Fruit fly (Drosophila melanogaster) whole organism, embryonic: ENCODE measurements around the gene CG10492.

Experiments
- Aef1 ChIP-seq: fragments of 200-800 bp; sonication (Bioruptor generic); IDR thresholded peaks from 3 replicates; pipeline ENCODE4 v1.3.6; 2022; ENCODE audit warnings: missing biosample characterization, missing genetic modification characterization
- Bteb2 ChIP-seq: fragments of 200-800 bp; sonication (Bioruptor generic); optimal IDR thresholded peaks from 2 replicates; lab custom pipeline; 2016; ENCODE audit warnings: missing biosample characterization, missing genetic modification characterization
- CG10565 ChIP-seq: fragments of 200-800 bp; sonication (Bioruptor generic); optimal IDR thresholded peaks from 3 replicates; lab custom pipeline; 2016; ENCODE audit warnings: missing biosample characterization, mild to moderate bottlenecking, missing genetic modification characterization
- CG12659 ChIP-seq: fragments of 200-800 bp; sonication (Bioruptor generic); optimal IDR thresholded peaks from 3 replicates; lab custom pipeline; 2017; ENCODE audit warnings: mild to moderate bottlenecking, missing biosample characterization, missing genetic modification reagents, missing genetic modification characterization
- CG14965 ChIP-seq: fragments of 200-800 bp; sonication (Bioruptor generic); optimal IDR thresholded peaks from 2 replicates; lab custom pipeline; 2016; ENCODE audit warnings: missing biosample characterization, missing genetic modification characterization, borderline replicate concordance
- CG16813 ChIP-seq: fragments of 200-800 bp; sonication (Bioruptor generic); IDR thresholded peaks from 3 replicates; pipeline ENCODE4 v1.3.6; 2022; ENCODE audit warnings: missing biosample characterization, missing genetic modification characterization; ENCODE audit not compliant: partially characterized antibody
- CG17361 ChIP-seq: fragments of 200-800 bp; sonication (Bioruptor generic); IDR thresholded peaks from 3 replicates; pipeline ENCODE4 v1.3.6; 2022; ENCODE audit warnings: missing biosample characterization, missing genetic modification characterization
- CG18011 ChIP-seq: fragments of 200-800 bp; sonication (Bioruptor generic); optimal IDR thresholded peaks from 2 replicates; lab custom pipeline; 2017; ENCODE audit warnings: missing biosample characterization, missing genetic modification characterization, mild to moderate bottlenecking, moderate library complexity, missing genotype
- CG1832 ChIP-seq: fragments of 200-800 bp; sonication (Bioruptor generic); optimal IDR thresholded peaks from 2 replicates; lab custom pipeline; 2017; ENCODE audit warnings: missing biosample characterization, mild to moderate bottlenecking, missing genetic modification characterization, inconsistent platforms
- CG6175 ChIP-seq: fragments of 200-800 bp; sonication (Bioruptor generic); IDR thresholded peaks from 3 replicates; pipeline ENCODE4 v1.3.6; 2022; ENCODE audit warnings: missing biosample characterization, missing genetic modification characterization
- CG6683 ChIP-seq: fragments of 200-800 bp; sonication (Bioruptor generic); optimal IDR thresholded peaks from 2 replicates; lab custom pipeline; 2017; ENCODE audit warnings: missing biosample characterization, mild to moderate bottlenecking, missing genetic modification characterization, missing genetic modification reagents
- CG6689 ChIP-seq: fragments of 200-800 bp; sonication (Bioruptor generic); IDR thresholded peaks from 2 replicates; pipeline ENCODE4 v1.3.6; 2022; ENCODE audit warnings: missing biosample characterization, missing genetic modification characterization
- CG7271 ChIP-seq: fragments of 200-800 bp; sonication (Bioruptor generic); optimal IDR thresholded peaks from 2 replicates; lab custom pipeline; 2018; ENCODE audit warnings: missing biosample characterization, mild to moderate bottlenecking, missing genetic modification characterization, moderate library complexity
- CG8290 ChIP-seq, 3 experiments: fragments of 200-800 bp; sonication (Bioruptor generic); optimal IDR thresholded peaks; 2 replicates each; lab custom pipeline; 2016 to 2019; ENCODE audit warnings: missing biosample characterization in 3 of 3, missing genetic modification characterization in 3 of 3, mild to moderate bottlenecking in 2 of 3, moderate library complexity in 1 of 3
- CG9797 ChIP-seq: fragments of 200-800 bp; sonication (Bioruptor generic); optimal IDR thresholded peaks from 3 replicates; lab custom pipeline; 2018; ENCODE audit warnings: missing biosample characterization, mild to moderate bottlenecking, missing genetic modification characterization
- CG9876 ChIP-seq: fragments of 200-800 bp; sonication (Bioruptor generic); optimal IDR thresholded peaks from 2 replicates; lab custom pipeline; 2016; ENCODE audit warnings: missing biosample characterization, missing genetic modification characterization
- D19B ChIP-seq: fragments of 200-800 bp; sonication (Bioruptor generic); optimal IDR thresholded peaks from 2 replicates; lab custom pipeline; 2017; ENCODE audit warnings: missing biosample characterization, mild to moderate bottlenecking, missing genetic modification characterization
- Dip3 ChIP-seq: fragments of 200-800 bp; sonication (Bioruptor generic); optimal IDR thresholded peaks from 3 replicates; lab custom pipeline; 2016; ENCODE audit warnings: missing biosample characterization, missing genetic modification characterization
- Doc2 ChIP-seq: fragments of 200-800 bp; sonication (Bioruptor generic); IDR thresholded peaks from 2 replicates; pipeline ENCODE4 v1.3.6; 2022; ENCODE audit warnings: missing biosample characterization, missing genetic modification characterization
- Hr78 ChIP-seq, 2 experiments: fragments of 200-800 bp in 1 of 2; fragments of >200 bp in 1 of 2; sonication (Bioruptor generic) in 1 of 2; optimal IDR thresholded peaks; 2 replicates each; lab custom pipeline; 2017 to 2019; ENCODE audit warnings: missing biosample characterization in 2 of 2, missing genetic modification characterization in 2 of 2, mild to moderate bottlenecking in 1 of 2, moderate library complexity in 1 of 2
- Jarid2 ChIP-seq: fragments of 200-800 bp; sonication (Bioruptor generic); optimal IDR thresholded peaks from 3 replicates; lab custom pipeline; 2017; ENCODE audit warnings: mild to moderate bottlenecking, missing biosample characterization, missing genetic modification reagents, missing genetic modification characterization
- Kr ChIP-seq: fragments of 200-800 bp; sonication (Bioruptor generic); optimal IDR thresholded peaks from 2 replicates; lab custom pipeline; 2017; ENCODE audit warnings: missing biosample characterization, mild to moderate bottlenecking, missing genetic modification characterization
- NK7.1 ChIP-seq: fragments of 200-800 bp; sonication (Bioruptor generic); optimal IDR thresholded peaks from 3 replicates; lab custom pipeline; 2016; ENCODE audit warnings: missing biosample characterization, missing genetic modification characterization
- Rx ChIP-seq: fragments of 200-800 bp; sonication (Bioruptor generic); IDR thresholded peaks from 2 replicates; pipeline ENCODE4 v1.3.6; 2022; ENCODE audit warnings: missing biosample characterization, missing genetic modification characterization
- Scr ChIP-seq: fragments of 200-800 bp; sonication (Bioruptor generic); IDR thresholded peaks from 2 replicates; pipeline ENCODE4 v1.3.6; 2022; ENCODE audit warnings: missing biosample characterization, missing genetic modification characterization; ENCODE audit not compliant: partially characterized antibody
- Stat92E ChIP-seq, 3 experiments: fragments of >200 bp in 2 of 3; fragments of 200-800 bp in 1 of 3; sonication (Bioruptor generic) in 1 of 3; optimal IDR thresholded peaks; 2 replicates each; lab custom pipeline; 2017 to 2019; ENCODE audit warnings: missing biosample characterization in 3 of 3, missing genetic modification characterization in 3 of 3, mild to moderate bottlenecking in 1 of 3, moderate library complexity in 1 of 3
- Taf1 ChIP-seq: fragments of 200-800 bp; sonication (Bioruptor generic); IDR thresholded peaks from 2 replicates; pipeline ENCODE4 v1.3.6; 2022; ENCODE audit warnings: missing biosample characterization, missing genetic modification characterization
- Usf ChIP-seq: fragments of 200-800 bp; sonication (Bioruptor generic); optimal IDR thresholded peaks from 2 replicates; lab custom pipeline; 2017; ENCODE audit warnings: missing genotype, missing biosample characterization, missing genetic modification characterization
- Xbp1 ChIP-seq: fragments of 200-800 bp; sonication (Bioruptor generic); optimal IDR thresholded peaks from 3 replicates; lab custom pipeline; 2016; ENCODE audit warnings: missing biosample characterization, mild to moderate bottlenecking, missing genetic modification characterization
- aop ChIP-seq: fragments of 200-800 bp; sonication (Bioruptor generic); IDR thresholded peaks from 2 replicates; pipeline ENCODE4 v1.3.6; 2022; ENCODE audit warnings: missing biosample characterization, missing genetic modification characterization
- dati ChIP-seq: fragments of 200-800 bp; sonication (Bioruptor generic); IDR thresholded peaks from 2 replicates; pipeline ENCODE4 v1.3.6; 2022; ENCODE audit warnings: missing biosample characterization, missing genetic modification characterization
- dm ChIP-seq: fragments of 200-800 bp; sonication (Bioruptor generic); optimal IDR thresholded peaks from 3 replicates; lab custom pipeline; 2016; ENCODE audit warnings: missing biosample characterization, missing genetic modification characterization
- gt ChIP-seq: fragments of 200-800 bp; sonication (Bioruptor generic); IDR thresholded peaks from 2 replicates; pipeline ENCODE4 v1.3.6; 2022; ENCODE audit warnings: missing biosample characterization, missing genetic modification characterization
- hth ChIP-seq: fragments of >200 bp; optimal IDR thresholded peaks from 2 replicates; lab custom pipeline; 2017; ENCODE audit warnings: inconsistent platforms
- jigr1 ChIP-seq: fragments of 200-800 bp; sonication (Bioruptor generic); IDR thresholded peaks from 3 replicates; pipeline ENCODE4 v1.3.6; 2022; ENCODE audit warnings: missing biosample characterization, missing genetic modification characterization
- jing ChIP-seq: fragments of 200-800 bp; sonication (Bioruptor generic); optimal IDR thresholded peaks from 2 replicates; lab custom pipeline; 2018; ENCODE audit warnings: missing biosample characterization, mild to moderate bottlenecking, missing genetic modification characterization
- kni ChIP-seq: fragments of 200-800 bp; sonication (Bioruptor generic); optimal IDR thresholded peaks from 3 replicates; lab custom pipeline; 2017; ENCODE audit warnings: mild to moderate bottlenecking, missing biosample characterization, missing genetic modification reagents, missing genetic modification characterization
- lmd ChIP-seq: fragments of 200-800 bp; sonication (Bioruptor generic); IDR thresholded peaks from 2 replicates; pipeline ENCODE4 v1.3.6; 2022; ENCODE audit warnings: missing biosample characterization, missing genetic modification characterization
- nau ChIP-seq: fragments of 200-800 bp; sonication (Bioruptor generic); optimal IDR thresholded peaks from 3 replicates; lab custom pipeline; 2017; ENCODE audit warnings: missing biosample characterization, mild to moderate bottlenecking, missing genetic modification characterization, missing genetic modification reagents
- nerfin-1 ChIP-seq: fragments of 200-800 bp; sonication (Bioruptor generic); optimal IDR thresholded peaks from 3 replicates; lab custom pipeline; 2019; ENCODE audit warnings: missing biosample characterization, mild to moderate bottlenecking, missing genetic modification characterization, moderate library complexity
- pan ChIP-seq, 4 experiments: fragments of >200 bp in 3 of 4; fragments of 200-800 bp in 1 of 4; sonication (Bioruptor generic) in 1 of 4; optimal IDR thresholded peaks in 3 of 4; IDR thresholded peaks in 1 of 4; 2 replicates each; pipeline versions ENCODE4 v1.3.6 to Lab custom; 2017 to 2022; ENCODE audit warnings: missing biosample characterization in 2 of 4, missing genetic modification characterization in 2 of 4, mixed read lengths in 1 of 4
- pros ChIP-seq: fragments of 200-800 bp; sonication (Bioruptor generic); optimal IDR thresholded peaks from 3 replicates; lab custom pipeline; 2019; ENCODE audit warnings: missing biosample characterization, mild to moderate bottlenecking, missing genetic modification characterization, moderate library complexity
- pum ChIP-seq: fragments of 200-800 bp; sonication (Bioruptor generic); optimal IDR thresholded peaks from 2 replicates; lab custom pipeline; 2016; ENCODE audit warnings: missing biosample characterization, missing genetic modification characterization
- repo ChIP-seq: fragments of 200-800 bp; sonication (Bioruptor generic); optimal IDR thresholded peaks from 2 replicates; lab custom pipeline; 2016; ENCODE audit warnings: missing biosample characterization, missing genetic modification characterization
- row ChIP-seq: fragments of 200-800 bp; sonication (Bioruptor generic); IDR thresholded peaks from 3 replicates; pipeline ENCODE4 v1.3.6; 2022; ENCODE audit warnings: missing biosample characterization, missing genetic modification characterization
- sens ChIP-seq: fragments of 200-800 bp; sonication (Bioruptor generic); peaks from one replicate; lab custom pipeline; 2016; ENCODE audit warnings: missing biosample characterization, missing genetic modification characterization
- sens-2 ChIP-seq: fragments of 200-800 bp; sonication (Bioruptor generic); IDR thresholded peaks from 2 replicates; pipeline ENCODE4 v1.3.6; 2022; ENCODE audit warnings: missing biosample characterization, missing genetic modification characterization
- tx ChIP-seq: fragments of 200-800 bp; sonication (Bioruptor generic); optimal IDR thresholded peaks from 2 replicates; lab custom pipeline; 2016; ENCODE audit warnings: missing biosample characterization, missing genetic modification characterization

CG10492 gene

DNA sequence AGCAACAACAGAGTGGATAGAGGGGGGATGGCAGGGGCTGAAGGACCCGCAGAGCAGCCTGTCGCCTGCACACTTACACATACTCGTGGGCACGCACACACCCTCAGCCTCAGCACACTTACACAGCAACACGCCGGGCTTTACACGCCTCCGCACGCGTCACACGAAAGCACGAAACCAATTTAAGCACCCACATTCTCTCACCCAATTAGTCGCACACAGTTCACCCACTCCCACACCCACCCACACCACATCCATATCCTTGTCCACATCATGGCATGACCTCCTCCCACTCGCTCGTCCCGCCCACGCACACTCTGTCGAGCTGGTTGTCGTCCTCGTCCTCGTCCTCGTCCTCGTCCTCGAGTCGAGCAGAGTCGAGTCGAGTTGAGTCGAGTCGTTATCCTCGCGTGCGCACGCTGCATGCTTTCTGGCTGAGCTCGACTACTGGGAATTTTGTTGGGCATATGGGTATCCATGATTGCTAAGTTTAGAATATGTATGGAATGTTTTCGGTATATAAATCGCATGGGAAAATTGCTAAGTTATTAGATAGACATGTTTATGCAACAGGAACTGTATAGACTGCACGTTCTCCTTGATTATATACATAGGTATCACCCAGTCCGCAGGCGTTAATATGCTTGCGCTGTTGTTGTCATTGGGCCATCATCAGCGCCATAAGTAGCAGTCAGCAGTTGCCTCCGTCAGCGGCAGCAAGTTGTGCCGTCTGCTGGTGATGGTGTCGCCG is 41.8 kb upstream of the CG10492 start (continued):
- TF ChIP-seq Bteb2 (peak; percentile 79), CG16813 (GFP tag; lab: Robert Waterston, UW) (no peak), Stat92E (GFP tag; optimal IDR thresholded peaks at IDR 0.05; lab: Kevin White, UChicago) (no peak), Rx (GFP tag; lab: Robert Waterston, UW) (peak; percentile 80), pros (no peak), CG18011 (GFP tag; lab: Kevin White, UChicago) (peak; percentile 3), CG6683 (peak; percentile 60), pan (optimal IDR thresholded peaks at IDR 0.05; lab: Kevin White, UChicago) (no peak), pan (GFP tag; optimal IDR thresholded peaks at IDR 0.05 in 1 of 2, IDR thresholded peaks at IDR 0.05 in 1 of 2) (peak in 1 of 2 experiments; percentile 89), Taf1 (peak; percentile 71), kni (GFP tag; lab: Kevin White, UChicago) (no peak), Jarid2 (GFP tag; lab: Kevin White, UChicago) (peak; percentile 28), D19B (GFP tag; lab: Kevin White, UChicago) (peak; percentile 97), jing (GFP tag; lab: Kevin White, UChicago) (peak; percentile 64), lmd (peak; percentile 88), CG12659 (GFP tag; lab: Kevin White, UChicago) (peak; percentile 83), Hr78 (GFP tag; optimal IDR thresholded peaks at IDR 0.05; lab: Kevin White, UChicago) (no peak), CG17361 (peak; percentile 75), nerfin-1 (tag; lab: Kevin White, UChicago) (peak; percentile 34), sens-2 (GFP tag; lab: Robert Waterston, UW) (peak; percentile 50; the same call in 1 of the 2 replicates), CG1832 (GFP tag; lab: Kevin White, UChicago) (no peak), gt (GFP tag; lab: Robert Waterston, UW) (0 out of 2 replicates have a peak, but pooled peaks have one; percentile 36), CG9797 (GFP tag; lab: Kevin White, UChicago) (no peak), Xbp1 (GFP tag; lab: Kevin White, UChicago) (peak; percentile 84), CG9876 (GFP tag; lab: Kevin White, UChicago) (peak; percentile 62), row (GFP tag; lab: Robert Waterston, UW) (peak; percentile 95), hth (lab: Kevin White, UChicago) (no peak), sens (peak; percentile 95), Dip3 (peak; percentile 82), Scr (no peak), dm (GFP tag; lab: Kevin White, UChicago) (peak; percentile 54), Usf (GFP tag; lab: Kevin White, UChicago) (peak; percentile 10), aop (GFP tag; lab: Robert Waterston, UW) (no peak), repo (peak; percentile 57), Doc2 (GFP tag; lab: Robert Waterston, UW) (no peak), pum (GFP tag; lab: Kevin White, UChicago) (peak; percentile 74), Aef1 (peak; percentile 85), nau (GFP tag; lab: Kevin White, UChicago) (peak; percentile 62), CG6689 (GFP tag; lab: Robert Waterston, UW) (peak; percentile 85), jigr1 (GFP tag; lab: Robert Waterston, UW) (peak; percentile 68; the same call in 2 of the 3 replicates), tx (peak; percentile 73), CG7271 (tag; lab: Kevin White, UChicago) (no peak), CG8290 (GFP tag; optimal IDR thresholded peaks at IDR 0.05; lab: Kevin White, UChicago) (no peak), CG8290 (tag; optimal IDR thresholded peaks at IDR 0.05; lab: Kevin White, UChicago) (peak in 1 of 2 experiments; percentile 93), CG10565 (GFP tag; lab: Kevin White, UChicago) (no peak), dati (GFP tag; lab: Robert Waterston, UW) (peak; percentile 43; the same call in 1 of the 2 replicates), Kr (no peak), CG6175 (GFP tag; lab: Robert Waterston, UW) (peak; percentile 78), NK7.1 (peak; percentile 56), CG14965 (GFP tag; lab: Kevin White, UChicago) (peak; percentile 7)
